Worm (Caenorhabditis elegans): ENCODE results near the gene fipr-20.

The fipr-20 gene

ce11 chrIII:7463438-7464008 is 1.3 kb upstream of the fipr-20 start, which contains the start of gene H14A12.3:
TSS of gene H14A12.3 (plus strand) at chrIII:7463797.
- no peak for TF ChIP-seq nhr-6 (tag; optimal IDR thresholded peaks at IDR 0.05)
- no peak for TF ChIP-seq nhr-48 (tag; optimal IDR thresholded peaks at IDR 0.05)
- TF ChIP-seq fos-1 (tag; optimal IDR thresholded peaks at IDR 0.05): no peak
- no peak for TF ChIP-seq pha-4 (GFP tag; IDR thresholded peaks at IDR 0.05)
- peak; percentile 52 for TF ChIP-seq pha-4 (tag; optimal IDR thresholded peaks at IDR 0.05)
- TF ChIP-seq hlh-30 (tag; optimal IDR thresholded peaks at IDR 0.05; ENCODE audit: insufficient read depth): no peak
- no peak for TF ChIP-seq dmd-8 (GFP tag; IDR thresholded peaks at IDR 0.05)
- no peak for TF ChIP-seq mxl-3 (GFP tag; optimal IDR thresholded peaks at IDR 0.05)
- TF ChIP-seq vab-7 (GFP tag; IDR thresholded peaks at IDR 0.05): no peak
- TF ChIP-seq T26A8.4 (GFP tag; IDR thresholded peaks at IDR 0.05): no peak
- no peak for TF ChIP-seq hlh-11 (tag; optimal IDR thresholded peaks at IDR 0.05)
- no peak for TF ChIP-seq lin-29 (GFP tag; IDR thresholded peaks at IDR 0.05)
- no peak for TF ChIP-seq attf-4 (tag; optimal IDR thresholded peaks at IDR 0.05)
- TF ChIP-seq ceh-20 (GFP tag; IDR thresholded peaks at IDR 0.05): no peak
- no peak for TF ChIP-seq dmd-9 (GFP tag; IDR thresholded peaks at IDR 0.05)
- no peak for TF ChIP-seq ZK546.5 (tag; optimal IDR thresholded peaks at IDR 0.05)
- TF ChIP-seq T20F7.1 (GFP tag; optimal IDR thresholded peaks at IDR 0.05): no peak
- no peak for TF ChIP-seq ceh-62 (tag; optimal IDR thresholded peaks at IDR 0.05)
- no peak for TF ChIP-seq F37D6.2 (tag; optimal IDR thresholded peaks at IDR 0.05)
- TF ChIP-seq zfp-3 (GFP tag; conservative IDR thresholded peaks at IDR 0.05): no peak
- no peak for TF ChIP-seq unc-62 (GFP tag; optimal IDR thresholded peaks at IDR 0.05 in 1 of 2)
- TF ChIP-seq unc-62 (tag; optimal IDR thresholded peaks at IDR 0.05): no peak
- peak; percentile 85 for TF ChIP-seq lin-38 (GFP tag; IDR thresholded peaks at IDR 0.05)
- TF ChIP-seq cey-2 (tag; optimal IDR thresholded peaks at IDR 0.05; ENCODE audit: borderline replicate concordance, insufficient read depth): no peak
- no peak for TF ChIP-seq Y75B8A.6 (GFP tag; IDR thresholded peaks at IDR 0.05)
- no peak for TF ChIP-seq ztf-11 (tag; optimal IDR thresholded peaks at IDR 0.05)
- TF ChIP-seq ctbp-1 (GFP tag; IDR thresholded peaks at IDR 0.05): no peak
- TF ChIP-seq dmd-6 (GFP tag; IDR thresholded peaks at IDR 0.05): no peak; the same call in 1 of the 2 replicates
- TF ChIP-seq duxl-1 (tag; optimal IDR thresholded peaks at IDR 0.05; ENCODE audit: poor library complexity): no peak
- no peak for TF ChIP-seq gei-8 (GFP tag; optimal IDR thresholded peaks at IDR 0.05)
- peak; percentile 24 for TF ChIP-seq mep-1 (tag; optimal IDR thresholded peaks at IDR 0.05)
- TF ChIP-seq ceh-82 (tag; optimal IDR thresholded peaks at IDR 0.05): no peak
- TF ChIP-seq nhr-25 (tag; optimal IDR thresholded peaks at IDR 0.05; ENCODE audit: borderline replicate concordance, insufficient read depth): no peak
- TF ChIP-seq zip-11 (GFP tag; IDR thresholded peaks at IDR 0.05): no peak
- TF ChIP-seq Y105C5A.15 (GFP tag; IDR thresholded peaks at IDR 0.05): no peak
- TF ChIP-seq ama-1 (optimal IDR thresholded peaks at IDR 0.05): no peak
- no peak for TF ChIP-seq php-3 (GFP tag; IDR thresholded peaks at IDR 0.05)
- TF ChIP-seq spr-3 (GFP tag; optimal IDR thresholded peaks at IDR 0.05): no peak
- TF ChIP-seq lin-39 (tag; optimal IDR thresholded peaks at IDR 0.05): no peak
- peak; percentile 38 for TF ChIP-seq dpl-1 (GFP tag; optimal IDR thresholded peaks at IDR 0.05)
- TF ChIP-seq mes-2 (tag; optimal IDR thresholded peaks at IDR 0.05; ENCODE audit: poor library complexity, severe bottlenecking): peak; percentile 21
- no peak for TF ChIP-seq ceh-28 (tag; optimal IDR thresholded peaks at IDR 0.05)
- no peak for TF ChIP-seq zip-2 (tag; optimal IDR thresholded peaks at IDR 0.05)
- TF ChIP-seq ces-1 (GFP tag; optimal IDR thresholded peaks at IDR 0.05): no peak
- TF ChIP-seq hmg-1.1 (GFP tag; IDR thresholded peaks at IDR 0.05): no peak
- TF ChIP-seq lsy-2 (tag; optimal IDR thresholded peaks at IDR 0.05): peak in 1 of 2 experiments; percentile 39
- TF ChIP-seq lin-1 (GFP tag; IDR thresholded peaks at IDR 0.05): no peak
- TF ChIP-seq skn-1 (tag; optimal IDR thresholded peaks at IDR 0.05): no peak
- no peak for TF ChIP-seq Y5F2A.4 (GFP tag; optimal IDR thresholded peaks at IDR 0.05)
- TF ChIP-seq zag-1 (tag; optimal IDR thresholded peaks at IDR 0.05): no peak
- no peak for TF ChIP-seq egl-27 (tag; optimal IDR thresholded peaks at IDR 0.05)
- no peak for TF ChIP-seq daf-19 (GFP tag; conservative IDR thresholded peaks at IDR 0.05)

Data from whole organism, L4 larva.